Worm (Caenorhabditis elegans) whole organism, mixed stage, embryonic: ENCODE data around the gene F08H9.4.

ENCODE experiments used
- M03D4.4 ChIP-seq: sonication (generic microtip); optimal IDR thresholded peaks from 2 replicates; lab custom pipeline; 2017; ENCODE audit warnings: mild to moderate bottlenecking, missing genetic modification characterization, missing compliant biosample characterization
- blmp-1 ChIP-seq: fragments of 150-350 bp; optimal IDR thresholded peaks from 2 replicates; lab custom pipeline; 2014; ENCODE audit warnings: missing biosample characterization, missing genetic modification characterization
- ces-1 ChIP-seq: fragments of 150-350 bp; optimal IDR thresholded peaks from 2 replicates; lab custom pipeline; 2014; ENCODE audit warnings: missing biosample characterization, missing genetic modification reagents, missing genetic modification characterization
- lsy-2 ChIP-seq: fragments of 150-350 bp; optimal IDR thresholded peaks from 2 replicates; lab custom pipeline; 2014; ENCODE audit warnings: missing biosample characterization, missing genetic modification characterization
- mab-5 ChIP-seq: fragments of 150-350 bp; optimal IDR thresholded peaks from 2 replicates; lab custom pipeline; 2014; ENCODE audit warnings: missing biosample characterization, missing genetic modification characterization
- snpc-4 ChIP-seq: fragments of 150-350 bp; optimal IDR thresholded peaks from 2 replicates; lab custom pipeline; 2014; ENCODE audit warnings: missing biosample characterization, missing genetic modification characterization
- sptf-1 ChIP-seq: sonication (generic microtip); optimal IDR thresholded peaks from 2 replicates; lab custom pipeline; 2017; ENCODE audit warnings: mild to moderate bottlenecking, missing genetic modification characterization, moderate library complexity, missing compliant biosample characterization
- unc-120 ChIP-seq: sonication (generic microtip); optimal IDR thresholded peaks from 2 replicates; lab custom pipeline; 2017; ENCODE audit warnings: missing genetic modification characterization, missing compliant biosample characterization; ENCODE audit not compliant: poor library complexity, severe bottlenecking
- unc-62 ChIP-seq: fragments of 150-350 bp; optimal IDR thresholded peaks from 2 replicates; lab custom pipeline; 2014; ENCODE audit warnings: missing biosample characterization, missing genetic modification reagents, missing genetic modification characterization

DNA sequence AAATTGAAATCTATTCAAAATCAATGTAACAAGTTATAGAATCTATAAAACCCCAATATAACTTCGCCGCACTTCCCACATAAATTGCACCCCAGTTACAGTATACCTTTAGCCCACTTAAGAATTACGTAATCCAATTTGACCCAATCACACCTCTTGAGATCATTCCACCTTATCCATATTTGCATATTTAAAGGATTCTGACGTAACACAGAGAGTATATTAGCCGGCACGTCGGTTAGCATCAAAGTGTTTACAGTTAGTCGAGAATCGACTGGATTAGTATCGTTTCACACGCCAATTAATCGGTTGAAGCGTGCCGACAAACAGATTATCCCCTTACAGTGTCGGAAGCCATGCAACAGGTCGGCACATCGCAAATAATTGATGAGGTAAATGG lies 30.6 kb downstream of the F08H9.4 start:
- TF ChIP-seq M03D4.4 (tag; lab: Kevin White, UChicago), result no peak
- TF ChIP-seq mab-5 (tag; lab: Kevin White, UChicago), result no peak
- TF ChIP-seq lsy-2, result no peak
- TF ChIP-seq unc-120 (tag; lab: Kevin White, UChicago), result no peak
- TF ChIP-seq ces-1 (GFP tag; lab: Kevin White, UChicago), result no peak
- no peak for TF ChIP-seq sptf-1
- no peak for TF ChIP-seq snpc-4 (tag; lab: Kevin White, UChicago)
- TF ChIP-seq unc-62 (GFP tag; lab: Kevin White, UChicago), result no peak
- no peak for TF ChIP-seq blmp-1 (tag; lab: Kevin White, UChicago)
